Worm (Caenorhabditis elegans): Measurements from ENCODE around the gene grl-5.

- no peak for TF ChIP-seq klf-2 (GFP tag; conservative IDR thresholded peaks at IDR 0.05)
- TF ChIP-seq ztf-29 (GFP tag; IDR thresholded peaks at IDR 0.05), result no peak
Observed at ce11 chrV:4407519-4407918, 6.9 kb downstream of the grl-5 start, which contains the start of gene nhr-118.
